Worm (Caenorhabditis elegans) whole organism, young adult: Measurements from ENCODE around the gene C49C3.20.

ENCODE experiments used
- D2030.7 ChIP-seq: fragments of 200-800 bp; sonication (Bioruptor generic); IDR thresholded peaks from 2 replicates; pipeline ENCODE4 v1.3.6; 2022; ENCODE audit warnings: missing genetic modification reagents, missing genetic modification characterization, missing compliant biosample characterization
- F22D6.2 ChIP-seq: sonication (generic microtip); optimal IDR thresholded peaks from 2 replicates; lab custom pipeline; 2016; ENCODE audit warnings: mild to moderate bottlenecking, missing genetic modification characterization, missing compliant biosample characterization
- Y53G8AR.9 ChIP-seq: fragments of 200-800 bp; sonication (Bioruptor generic); conservative IDR thresholded peaks from 2 replicates; pipeline ENCODE4 v1.3.6; 2022; ENCODE audit warnings: missing genetic modification reagents, missing genetic modification characterization, missing compliant biosample characterization
- ama-1 ChIP-seq, 3 experiments: fragments of 150-350 bp in 1 of 3; sonication (generic microtip) in 2 of 3; optimal IDR thresholded peaks; 2 replicates each; lab custom pipeline; 2014 to 2018; ENCODE audit warnings: missing biosample characterization in 2 of 3, missing genetic modification characterization in 2 of 3, missing genetic modification reagents in 2 of 3
- cebp-1 ChIP-seq, 2 experiments: fragments of 200-800 bp in 1 of 2; sonication (Bioruptor generic) in 1 of 2; sonication (generic microtip) in 1 of 2; IDR thresholded peaks in 1 of 2; optimal IDR thresholded peaks in 1 of 2; 2 replicates each; pipeline versions ENCODE4 v1.3.6 to Lab custom; 2017 to 2022; ENCODE audit warnings: missing compliant biosample characterization in 2 of 2, missing genetic modification characterization in 2 of 2, mild to moderate bottlenecking in 1 of 2, missing genetic modification reagents in 1 of 2, moderate library complexity in 1 of 2
- ceh-40 ChIP-seq: fragments of 200-800 bp; sonication (Bioruptor generic); IDR thresholded peaks from 2 replicates; pipeline ENCODE4 v1.3.6; 2022; ENCODE audit warnings: missing genetic modification characterization, missing compliant biosample characterization
- let-607 ChIP-seq, 2 experiments: fragments of 200-800 bp in 1 of 2; sonication (Bioruptor generic) in 1 of 2; sonication (generic microtip) in 1 of 2; optimal IDR thresholded peaks; 2 replicates each; lab custom pipeline; 2016 to 2018; ENCODE audit warnings: mild to moderate bottlenecking in 2 of 2, missing compliant biosample characterization in 2 of 2, missing genetic modification characterization in 2 of 2, moderate library complexity in 2 of 2, missing genotype in 1 of 2
- nfya-1 ChIP-seq: sonication (generic microtip); optimal IDR thresholded peaks from 2 replicates; lab custom pipeline; 2017; ENCODE audit warnings: antibody characterized with exemption, missing compliant biosample characterization, missing genetic modification characterization, borderline replicate concordance; ENCODE audit not compliant: insufficient read depth
- sdz-38 ChIP-seq: sonication (generic microtip); optimal IDR thresholded peaks from 2 replicates; lab custom pipeline; 2016; ENCODE audit warnings: missing genotype, missing genetic modification characterization, missing compliant biosample characterization
- unc-62 ChIP-seq: fragments of 150-350 bp; optimal IDR thresholded peaks from 2 replicates; lab custom pipeline; 2014; ENCODE audit warnings: missing biosample characterization, missing genetic modification reagents, missing genetic modification characterization

ce11 chrIV:17268069-17268468 lies 48.2 kb downstream of the C49C3.20 start:
- no peak for TF ChIP-seq sdz-38
- TF ChIP-seq unc-62 (GFP tag; lab: Kevin White, UChicago): no peak
- TF ChIP-seq Y53G8AR.9 (GFP tag; lab: Robert Waterston, UW): no peak
- TF ChIP-seq cebp-1 (GFP tag; IDR thresholded peaks at IDR 0.05; lab: Robert Waterston, UW): no peak
- TF ChIP-seq cebp-1 (tag; optimal IDR thresholded peaks at IDR 0.05; lab: Kevin White, UChicago): no peak
- no peak for TF ChIP-seq F22D6.2
- TF ChIP-seq nfya-1 (tag; lab: Kevin White, UChicago): no peak
- no peak for TF ChIP-seq D2030.7 (GFP tag; lab: Robert Waterston, UW)
- TF ChIP-seq ceh-40 (GFP tag; lab: Robert Waterston, UW): no peak
- no peak for TF ChIP-seq ama-1 (optimal IDR thresholded peaks at IDR 0.05; lab: Kevin White, UChicago)
- no peak for TF ChIP-seq ama-1 (GFP tag; optimal IDR thresholded peaks at IDR 0.05; lab: Kevin White, UChicago)
- TF ChIP-seq let-607 (tag; optimal IDR thresholded peaks at IDR 0.05; lab: Kevin White, UChicago): no peak
